Fruit fly (Drosophila melanogaster) whole organism, embryonic: Measurements from ENCODE around the gene CG12241.

Source experiments
- Atf3 ChIP-seq: fragments of 200-800 bp; sonication (Bioruptor generic); optimal IDR thresholded peaks from 3 replicates; lab custom pipeline; 2016; ENCODE audit warnings: missing biosample characterization, missing genetic modification characterization
- CG10267 ChIP-seq: fragments of 200-800 bp; sonication (Bioruptor generic); optimal IDR thresholded peaks from 2 replicates; lab custom pipeline; 2018; ENCODE audit warnings: missing biosample characterization, mild to moderate bottlenecking, missing genetic modification characterization, moderate library complexity
- CG10274 ChIP-seq: fragments of 200-800 bp; sonication (Bioruptor generic); optimal IDR thresholded peaks from 3 replicates; lab custom pipeline; 2017; ENCODE audit warnings: missing biosample characterization, mild to moderate bottlenecking, missing genetic modification characterization
- CG11560 ChIP-seq: fragments of 200-800 bp; sonication (Bioruptor generic); IDR thresholded peaks from 3 replicates; pipeline ENCODE4 v1.3.6; 2022; ENCODE audit warnings: missing biosample characterization, missing genetic modification characterization
- CG12104 ChIP-seq: fragments of 200-800 bp; sonication (Bioruptor generic); optimal IDR thresholded peaks from 3 replicates; lab custom pipeline; 2016; ENCODE audit warnings: missing biosample characterization, missing genetic modification characterization
- CG12299 ChIP-seq: fragments of 200-800 bp; sonication (Bioruptor generic); optimal IDR thresholded peaks from 2 replicates; lab custom pipeline; 2018; ENCODE audit warnings: missing biosample characterization, mild to moderate bottlenecking, missing genetic modification characterization
- CG13424 ChIP-seq: fragments of 200-800 bp; sonication (Bioruptor generic); optimal IDR thresholded peaks from 2 replicates; lab custom pipeline; 2019; ENCODE audit warnings: missing biosample characterization, mild to moderate bottlenecking, missing genetic modification characterization, moderate library complexity
- CG13624 ChIP-seq: fragments of 200-800 bp; sonication (Bioruptor generic); optimal IDR thresholded peaks from 2 replicates; lab custom pipeline; 2016; ENCODE audit warnings: missing biosample characterization, missing genetic modification characterization
- CG15011 ChIP-seq: fragments of 200-800 bp; sonication (Bioruptor generic); optimal IDR thresholded peaks from 3 replicates; lab custom pipeline; 2018; ENCODE audit warnings: missing biosample characterization, mild to moderate bottlenecking, missing genetic modification characterization
- CG15073 ChIP-seq: fragments of 200-800 bp; sonication (Bioruptor generic); optimal IDR thresholded peaks from 2 replicates; lab custom pipeline; 2016; ENCODE audit warnings: missing biosample characterization, missing genetic modification characterization
- CG15269 ChIP-seq: fragments of 200-800 bp; sonication (Bioruptor generic); optimal IDR thresholded peaks from 2 replicates; lab custom pipeline; 2018; ENCODE audit warnings: missing biosample characterization, mild to moderate bottlenecking, missing genetic modification characterization, moderate library complexity
- CG16779 ChIP-seq: fragments of 200-800 bp; sonication (Bioruptor generic); IDR thresholded peaks from 2 replicates; pipeline ENCODE4 v1.3.6; 2022; ENCODE audit warnings: missing biosample characterization, missing genetic modification characterization
- CG17612 ChIP-seq: fragments of 200-800 bp; sonication (Bioruptor generic); IDR thresholded peaks from 2 replicates; pipeline ENCODE4 v1.3.6; 2022; ENCODE audit warnings: missing biosample characterization, missing genetic modification characterization
- CG17829 ChIP-seq: fragments of 200-800 bp; optimal IDR thresholded peaks from 2 replicates; lab custom pipeline; 2019; ENCODE audit warnings: missing biosample characterization, mild to moderate bottlenecking, missing genetic modification characterization, moderate library complexity
- CG18599 ChIP-seq: fragments of 200-800 bp; sonication (Bioruptor generic); optimal IDR thresholded peaks from 3 replicates; lab custom pipeline; 2017; ENCODE audit warnings: missing biosample characterization, missing genetic modification characterization, mild to moderate bottlenecking, moderate library complexity, missing genetic modification reagents
- CHES-1-like ChIP-seq: fragments of 200-800 bp; sonication (Bioruptor generic); optimal IDR thresholded peaks from 2 replicates; lab custom pipeline; 2016; ENCODE audit warnings: missing biosample characterization, missing genetic modification characterization
- D19A ChIP-seq: fragments of 200-800 bp; optimal IDR thresholded peaks from 3 replicates; lab custom pipeline; 2019; ENCODE audit warnings: missing biosample characterization, mild to moderate bottlenecking, missing genetic modification characterization, moderate library complexity
- Deaf1 ChIP-seq: fragments of 200-800 bp; optimal IDR thresholded peaks from 3 replicates; lab custom pipeline; 2019; ENCODE audit warnings: missing biosample characterization, mild to moderate bottlenecking, missing genetic modification characterization, moderate library complexity
- Dek ChIP-seq: fragments of 200-800 bp; sonication (Bioruptor generic); optimal IDR thresholded peaks from 3 replicates; lab custom pipeline; 2019; ENCODE audit warnings: missing biosample characterization, mild to moderate bottlenecking, missing genetic modification characterization, moderate library complexity
- Dip2 ChIP-seq: fragments of 200-800 bp; sonication (Bioruptor generic); IDR thresholded peaks from 2 replicates; pipeline ENCODE4 v1.3.6; 2022; ENCODE audit warnings: missing biosample characterization, missing genetic modification characterization
- Dll ChIP-seq: fragments of 200-800 bp; sonication (Bioruptor generic); IDR thresholded peaks from 4 replicates; pipeline ENCODE4 v1.3.6; 2022; ENCODE audit warnings: missing biosample characterization, missing genetic modification characterization; ENCODE audit not compliant: partially characterized antibody
- Doc3 ChIP-seq: fragments of 200-800 bp; sonication (Bioruptor generic); IDR thresholded peaks from 3 replicates; pipeline ENCODE4 v1.3.6; 2022; ENCODE audit warnings: missing biosample characterization, missing genetic modification characterization; ENCODE audit not compliant: partially characterized antibody
- Gsc ChIP-seq: fragments of 200-800 bp; sonication (Bioruptor generic); IDR thresholded peaks from 2 replicates; pipeline ENCODE4 v1.3.6; 2022; ENCODE audit warnings: missing biosample characterization, missing genetic modification characterization
- Gug ChIP-seq: fragments of 200-800 bp; sonication (Bioruptor generic); IDR thresholded peaks from 4 replicates; pipeline ENCODE4 v1.3.6; 2022; ENCODE audit warnings: missing biosample characterization, missing genetic modification characterization
- Lhr ChIP-seq: fragments of 200-800 bp; sonication (Bioruptor generic); optimal IDR thresholded peaks from 3 replicates; lab custom pipeline; 2017; ENCODE audit warnings: mild to moderate bottlenecking, missing biosample characterization, missing genetic modification reagents, missing genetic modification characterization
- Nf-YC ChIP-seq: fragments of 200-800 bp; optimal IDR thresholded peaks from 3 replicates; lab custom pipeline; 2019; ENCODE audit warnings: missing biosample characterization, mild to moderate bottlenecking, missing genetic modification characterization, moderate library complexity
- Poxn ChIP-seq: fragments of 200-800 bp; sonication (Bioruptor generic); IDR thresholded peaks from 2 replicates; pipeline ENCODE4 v1.3.6; 2022; ENCODE audit warnings: missing biosample characterization, missing genetic modification characterization
- Side ChIP-seq: fragments of 200-800 bp; sonication (Bioruptor generic); optimal IDR thresholded peaks from 2 replicates; lab custom pipeline; 2016; ENCODE audit warnings: missing biosample characterization, missing genetic modification characterization
- Sox100B ChIP-seq: fragments of 200-800 bp; sonication (Bioruptor generic); optimal IDR thresholded peaks from 3 replicates; lab custom pipeline; 2018; ENCODE audit warnings: missing biosample characterization, mild to moderate bottlenecking, missing genetic modification characterization
- ato ChIP-seq: fragments of 200-800 bp; sonication (Bioruptor generic); IDR thresholded peaks from 2 replicates; pipeline ENCODE4 v1.3.6; 2022; ENCODE audit warnings: missing biosample characterization, missing genetic modification characterization; ENCODE audit not compliant: partially characterized antibody
- br ChIP-seq: fragments of >200 bp; optimal IDR thresholded peaks from 2 replicates; lab custom pipeline; 2017
- bsh ChIP-seq, 2 experiments: fragments of 200-800 bp; sonication (Bioruptor generic); optimal IDR thresholded peaks; 2 replicates each; lab custom pipeline; 2017 to 2018; ENCODE audit warnings: mild to moderate bottlenecking in 2 of 2, missing biosample characterization in 2 of 2, missing genetic modification characterization in 2 of 2, moderate library complexity in 1 of 2
- cad ChIP-seq: fragments of >200 bp; optimal IDR thresholded peaks from 2 replicates; lab custom pipeline; 2017; ENCODE audit warnings: missing biosample characterization, missing genetic modification characterization
- cas ChIP-seq: fragments of 200-800 bp; sonication (Bioruptor generic); IDR thresholded peaks from 2 replicates; pipeline ENCODE4 v1.3.6; 2022; ENCODE audit warnings: missing biosample characterization, missing genetic modification characterization
- caup ChIP-seq: fragments of 200-800 bp; sonication (Bioruptor generic); optimal IDR thresholded peaks from 3 replicates; lab custom pipeline; 2017; ENCODE audit warnings: missing biosample characterization, mild to moderate bottlenecking, missing genetic modification characterization, moderate library complexity; ENCODE audit not compliant: severe bottlenecking
- cwo ChIP-seq: fragments of 200-800 bp; sonication (Bioruptor generic); optimal IDR thresholded peaks from 3 replicates; lab custom pipeline; 2017; ENCODE audit warnings: missing biosample characterization, missing genetic modification characterization, mild to moderate bottlenecking, moderate library complexity, missing genetic modification reagents
- da ChIP-seq: fragments of 200-800 bp; sonication (Bioruptor generic); optimal IDR thresholded peaks from 2 replicates; lab custom pipeline; 2016; ENCODE audit warnings: missing biosample characterization, missing genetic modification characterization
- dmrt99B ChIP-seq: fragments of 200-800 bp; sonication (Bioruptor generic); optimal IDR thresholded peaks from 2 replicates; lab custom pipeline; 2018; ENCODE audit warnings: missing biosample characterization, mild to moderate bottlenecking, missing genetic modification characterization, moderate library complexity
- ems ChIP-seq: fragments of 200-800 bp; sonication (Bioruptor generic); optimal IDR thresholded peaks from 3 replicates; lab custom pipeline; 2016; ENCODE audit warnings: missing biosample characterization, missing genetic modification characterization
- fd96Cb ChIP-seq: fragments of 200-800 bp; sonication (Bioruptor generic); optimal IDR thresholded peaks from 2 replicates; lab custom pipeline; 2018; ENCODE audit warnings: missing biosample characterization, mild to moderate bottlenecking, missing genetic modification characterization, moderate library complexity
- nerfin-1 ChIP-seq: fragments of 200-800 bp; sonication (Bioruptor generic); optimal IDR thresholded peaks from 3 replicates; lab custom pipeline; 2019; ENCODE audit warnings: missing biosample characterization, mild to moderate bottlenecking, missing genetic modification characterization, moderate library complexity
- peb ChIP-seq: fragments of 200-800 bp; sonication (Bioruptor generic); IDR thresholded peaks from 2 replicates; pipeline ENCODE4 v1.3.6; 2022; ENCODE audit warnings: missing biosample characterization, missing genetic modification characterization
- pho ChIP-seq: fragments of 200-800 bp; sonication (Bioruptor generic); optimal IDR thresholded peaks from 2 replicates; lab custom pipeline; 2016; ENCODE audit warnings: missing biosample characterization, missing genetic modification characterization
- pnt ChIP-seq: fragments of 200-800 bp; sonication (Bioruptor generic); optimal IDR thresholded peaks from 3 replicates; lab custom pipeline; 2016; ENCODE audit warnings: missing biosample characterization, missing genetic modification characterization
- so ChIP-seq: fragments of 200-800 bp; sonication (Bioruptor generic); IDR thresholded peaks from 3 replicates; pipeline ENCODE4 v1.3.6; 2022; ENCODE audit warnings: missing biosample characterization, missing genetic modification characterization
- sr ChIP-seq: fragments of 200-800 bp; sonication (Bioruptor generic); IDR thresholded peaks from 3 replicates; pipeline ENCODE4 v1.3.6; 2022; ENCODE audit warnings: missing biosample characterization, missing genetic modification characterization
- tin ChIP-seq: fragments of 200-800 bp; sonication (Bioruptor generic); optimal IDR thresholded peaks from 3 replicates; lab custom pipeline; 2016; ENCODE audit warnings: missing biosample characterization, missing genetic modification characterization
- zen ChIP-seq: fragments of 200-800 bp; sonication (Bioruptor generic); optimal IDR thresholded peaks from 3 replicates; lab custom pipeline; 2018; ENCODE audit warnings: missing biosample characterization, mild to moderate bottlenecking, missing genetic modification characterization, moderate library complexity

CG12241 gene

DNA sequence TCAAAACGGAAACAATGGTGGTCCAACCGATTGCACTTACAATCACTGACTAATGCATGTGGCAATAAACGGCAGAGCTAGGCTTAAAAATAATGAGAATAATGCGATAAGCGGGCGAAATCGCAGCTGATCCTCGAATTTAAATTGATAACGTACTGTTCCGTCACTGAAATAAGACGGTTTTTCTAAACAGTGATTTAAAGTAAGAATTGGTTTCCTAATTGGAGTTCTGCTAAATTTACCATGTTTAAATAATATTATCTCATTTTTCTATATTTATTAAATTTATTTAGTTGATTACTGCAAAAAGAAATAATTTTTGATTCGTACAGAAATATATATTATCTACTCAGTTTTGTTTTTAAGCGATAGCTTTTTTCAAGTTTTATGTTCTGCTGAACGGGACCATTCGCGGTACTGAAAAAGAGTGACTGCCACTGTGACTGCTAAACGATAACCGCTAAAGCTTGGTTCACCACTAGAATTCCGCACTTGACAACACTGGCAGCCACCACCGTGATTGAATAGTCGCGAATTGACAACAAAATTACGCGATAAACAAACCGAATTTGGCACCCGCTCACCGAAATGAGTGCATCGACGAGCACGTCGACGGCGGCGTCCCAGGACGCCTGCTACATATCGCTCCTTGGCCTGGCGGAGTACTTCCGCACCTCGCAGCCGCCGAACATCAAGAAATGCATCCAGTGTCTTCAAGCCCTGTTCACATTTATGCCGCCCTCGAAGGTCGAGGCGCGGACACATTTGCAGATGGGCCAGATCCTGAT is 10.2 kb upstream of the CG12241 start, which contains the start of the genes Spn88Eb and Mau2 (continued):
- TF ChIP-seq Side (GFP tag; lab: Kevin White, UChicago) = peak; percentile 20
- TF ChIP-seq fd96Cb = peak; percentile 28
- TF ChIP-seq CG17612 (GFP tag; lab: Robert Waterston, UW) = peak; percentile 53; the same call in 1 of the 2 replicates
- no peak for TF ChIP-seq Atf3
- no peak for TF ChIP-seq da (GFP tag; lab: Kevin White, UChicago)
- peak; percentile 63 for TF ChIP-seq pho (GFP tag; lab: Kevin White, UChicago)
- TF ChIP-seq CG11560 (tag; lab: Robert Waterston, UW) = 0 out of 3 replicates have a peak, but pooled peaks have one; percentile 47
- TF ChIP-seq CG15073 (GFP tag; lab: Kevin White, UChicago) = no peak
- peak; percentile 30 for TF ChIP-seq CG13624 (GFP tag; lab: Kevin White, UChicago)
- peak; percentile 75; the same call in 3 of the 4 replicates for TF ChIP-seq Dll (GFP tag; lab: Robert Waterston, UW)
- TF ChIP-seq pnt (GFP tag; lab: Kevin White, UChicago) = peak; percentile 9
- TF ChIP-seq Dip2 (GFP tag; lab: Robert Waterston, UW) = no peak
- peak; percentile 69 for TF ChIP-seq tin
- TF ChIP-seq Dek (tag; lab: Kevin White, UChicago) = peak; percentile 55
- TF ChIP-seq cas (GFP tag; lab: Robert Waterston, UW) = peak; percentile 47; the same call in 1 of the 2 replicates
- no peak for TF ChIP-seq D19A (tag; lab: Kevin White, UChicago)
- no peak for TF ChIP-seq Poxn (GFP tag; lab: Robert Waterston, UW)
- TF ChIP-seq CG15011 (GFP tag; lab: Kevin White, UChicago) = no peak
- peak; percentile 67 for TF ChIP-seq caup
- peak in 1 of 2 experiments; percentile 46 for TF ChIP-seq bsh (GFP tag; optimal IDR thresholded peaks at IDR 0.05; lab: Kevin White, UChicago)
- TF ChIP-seq cad (GFP tag; lab: Kevin White, UChicago) = no peak
- TF ChIP-seq Doc3 (GFP tag; lab: Robert Waterston, UW) = peak; percentile 55; the same call in 2 of the 3 replicates
- TF ChIP-seq Gug (GFP tag; lab: Robert Waterston, UW) = peak; percentile 88
- TF ChIP-seq CG15269 (tag; lab: Kevin White, UChicago) = no peak
- peak; percentile 72 for TF ChIP-seq CG18599 (GFP tag; lab: Kevin White, UChicago)
- peak; percentile 30; the same call in 1 of the 2 replicates for TF ChIP-seq Gsc
- no peak for TF ChIP-seq nerfin-1
- 0 out of 2 replicates have a peak, but pooled peaks have one; percentile 33 for TF ChIP-seq peb (GFP tag; lab: Robert Waterston, UW)
- TF ChIP-seq Nf-YC (tag; lab: Kevin White, UChicago) = peak; percentile 67
- no peak for TF ChIP-seq Sox100B (GFP tag; lab: Kevin White, UChicago)
- TF ChIP-seq ems (GFP tag; lab: Kevin White, UChicago) = peak; percentile 61
- TF ChIP-seq Deaf1 = no peak
- peak; percentile 78 for TF ChIP-seq CHES-1-like
- TF ChIP-seq CG10274 (GFP tag; lab: Kevin White, UChicago) = no peak
- TF ChIP-seq zen (tag; lab: Kevin White, UChicago) = peak; percentile 63
- peak; percentile 60 for TF ChIP-seq CG13424 (tag; lab: Kevin White, UChicago)
- TF ChIP-seq CG16779 = 0 out of 2 replicates have a peak, but pooled peaks have one; percentile 38
- TF ChIP-seq CG12299 = no peak
- TF ChIP-seq Lhr (GFP tag; lab: Kevin White, UChicago) = peak; percentile 34
- TF ChIP-seq sr (GFP tag; lab: Robert Waterston, UW) = 0 out of 3 replicates have a peak, but pooled peaks have one; percentile 5
- TF ChIP-seq CG10267 = peak; percentile 94
- TF ChIP-seq dmrt99B (tag; lab: Kevin White, UChicago) = no peak
- no peak for TF ChIP-seq cwo
- TF ChIP-seq br = no peak
- TF ChIP-seq CG12104 (GFP tag; lab: Kevin White, UChicago) = peak; percentile 8
- TF ChIP-seq CG17829 (tag; lab: Kevin White, UChicago) = peak; percentile 77
- TF ChIP-seq ato (GFP tag; lab: Robert Waterston, UW) = peak; percentile 23; the same call in 1 of the 2 replicates
- peak; percentile 52; the same call in 1 of the 3 replicates for TF ChIP-seq so (GFP tag; lab: Robert Waterston, UW)
